Fruit fly (Drosophila melanogaster) whole organism, wandering third instar larva: ENCODE results near the gene CG33093.

ENCODE experiments used
- Dfd ChIP-seq: fragments of >200 bp; optimal IDR thresholded peaks from 2 replicates; lab custom pipeline; 2017; ENCODE audit warnings: missing biosample characterization, missing genetic modification characterization
- dsf ChIP-seq: sonication (Bioruptor generic); optimal IDR thresholded peaks from 2 replicates; lab custom pipeline; 2016; ENCODE audit warnings: missing biosample characterization, missing genetic modification characterization, borderline replicate concordance
- foxo ChIP-seq, 2 experiments: fragments of 200-800 bp; sonication (Bioruptor generic); optimal IDR thresholded peaks; 2 replicates in 1 of 2; 3 replicates in 1 of 2; lab custom pipeline; 2016 to 2017; ENCODE audit warnings: missing biosample characterization in 2 of 2, missing genetic modification characterization in 2 of 2
- pan ChIP-seq: fragments of >200 bp; optimal IDR thresholded peaks from 2 replicates; lab custom pipeline; 2017
- psq ChIP-seq: fragments of 200-800 bp; sonication (Bioruptor generic); optimal IDR thresholded peaks from 3 replicates; lab custom pipeline; 2017; ENCODE audit warnings: missing biosample characterization, mild to moderate bottlenecking, missing genetic modification characterization, moderate library complexity
- rgr ChIP-seq: fragments of 200-800 bp; sonication (Bioruptor generic); optimal IDR thresholded peaks from 3 replicates; lab custom pipeline; 2016; ENCODE audit warnings: missing biosample characterization, mild to moderate bottlenecking, missing genetic modification characterization

DNA sequence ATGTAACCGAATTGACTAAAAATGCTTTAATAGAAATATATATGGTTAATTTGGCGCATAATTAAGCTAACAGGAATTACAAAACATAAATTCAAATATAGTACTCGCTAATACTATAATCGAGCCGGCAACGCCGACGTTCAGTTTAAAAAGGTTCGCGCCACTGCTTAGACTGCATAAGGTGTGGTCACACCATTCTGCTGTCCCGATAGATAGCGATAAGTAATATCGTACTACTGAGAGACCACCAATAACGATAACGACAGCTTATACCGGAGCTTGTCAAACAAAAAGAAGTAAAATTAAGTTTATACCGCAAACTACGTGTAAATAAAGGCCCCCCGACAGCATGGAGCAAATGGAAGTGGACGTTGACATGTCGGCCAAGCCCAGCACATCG, 48.8 kb upstream of the CG33093 start, which contains the start of gene CSN6:
- TF ChIP-seq psq (GFP tag; lab: Kevin White, UChicago) (no peak), rgr (no peak), pan (lab: Kevin White, UChicago) (no peak), foxo (GFP tag; optimal IDR thresholded peaks at IDR 0.05; lab: Kevin White, UChicago) (no peak), Dfd (GFP tag; lab: Kevin White, UChicago) (no peak), dsf (GFP tag; lab: Kevin White, UChicago) (no peak)
